Fruit fly (Drosophila melanogaster): ENCODE measurements around the gene CG13722.

DNA sequence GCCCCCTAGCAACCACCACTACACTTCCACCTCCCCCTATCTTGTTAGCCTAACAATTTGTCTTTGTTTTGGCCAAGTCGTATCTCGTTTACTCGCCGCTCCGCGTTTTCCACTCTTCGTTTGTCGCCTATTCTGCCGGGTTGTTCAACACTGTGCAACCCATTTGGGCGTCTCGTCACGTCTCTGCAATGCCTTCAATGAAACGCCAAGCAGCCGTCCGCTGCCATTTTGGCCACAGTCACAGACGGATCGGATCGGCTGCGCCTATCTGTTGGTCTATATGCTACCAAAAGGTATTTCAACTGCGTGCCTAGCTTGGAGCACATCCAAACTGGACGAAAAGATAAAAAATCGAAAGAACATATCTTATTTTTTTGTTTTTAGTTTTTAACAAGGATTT, 25.6 kb upstream of the CG13722 start:
- no peak for TF ChIP-seq CG7745 (tag; optimal IDR thresholded peaks at IDR 0.05)
- no peak for TF ChIP-seq HLH4C (GFP tag; IDR thresholded peaks at IDR 0.05; ENCODE audit: partially characterized antibody)
- no peak for TF ChIP-seq Camta (GFP tag; optimal IDR thresholded peaks at IDR 0.05)
- no peak for TF ChIP-seq CG15696 (tag; optimal IDR thresholded peaks at IDR 0.05)
- no peak for TF ChIP-seq CG1602 (GFP tag; optimal IDR thresholded peaks at IDR 0.05)
- TF ChIP-seq yki (optimal IDR thresholded peaks at IDR 0.05) = no peak
- no peak for TF ChIP-seq Atf6 (GFP tag; IDR thresholded peaks at IDR 0.05)
- no peak for TF ChIP-seq tup (GFP tag; optimal IDR thresholded peaks at IDR 0.05)
- TF ChIP-seq Lpt (GFP tag; optimal IDR thresholded peaks at IDR 0.05) = no peak
- no peak for TF ChIP-seq lola (GFP tag; optimal IDR thresholded peaks at IDR 0.05)
- no peak for TF ChIP-seq CG1647 (GFP tag; optimal IDR thresholded peaks at IDR 0.05)
